Worm (Caenorhabditis elegans) whole organism, L4 larva: ENCODE data around the gene Y62H9A.9.

Source experiments
- F37D6.2 ChIP-seq: sonication (generic microtip); optimal IDR thresholded peaks from 2 replicates; lab custom pipeline; 2016; ENCODE audit warnings: mild to moderate bottlenecking, missing genetic modification characterization, missing compliant biosample characterization
- F49E8.2 ChIP-seq: sonication (generic microtip); optimal IDR thresholded peaks from 2 replicates; lab custom pipeline; 2016; ENCODE audit warnings: missing compliant biosample characterization, mild to moderate bottlenecking, missing genetic modification characterization, borderline replicate concordance
- Y5F2A.4 ChIP-seq: fragments of 200-800 bp; sonication (Bioruptor generic); optimal IDR thresholded peaks from 2 replicates; lab custom pipeline; 2018; ENCODE audit warnings: mild to moderate bottlenecking, missing genetic modification characterization, missing compliant biosample characterization
- aha-1 ChIP-seq: fragments of 150-350 bp; peaks from one replicate; lab custom pipeline; 2014; ENCODE audit warnings: missing biosample characterization, missing genetic modification characterization
- ama-1 ChIP-seq: fragments of 150-350 bp; optimal IDR thresholded peaks from 2 replicates; lab custom pipeline; 2014; ENCODE audit warnings: inconsistent platforms, mixed read lengths
- attf-4 ChIP-seq: sonication (generic microtip); optimal IDR thresholded peaks from 3 replicates; lab custom pipeline; 2017; ENCODE audit warnings: missing biosample characterization, missing genetic modification characterization
- ceh-20 ChIP-seq: fragments of 200-800 bp; sonication (Bioruptor generic); IDR thresholded peaks from 2 replicates; pipeline ENCODE4 v1.3.6; 2022; ENCODE audit warnings: missing genetic modification reagents, missing genetic modification characterization, missing compliant biosample characterization
- ceh-28 ChIP-seq: fragments of 150-350 bp; optimal IDR thresholded peaks from 2 replicates; lab custom pipeline; 2014; ENCODE audit warnings: missing biosample characterization, missing genetic modification reagents, missing genetic modification characterization
- ceh-62 ChIP-seq: sonication (generic microtip); optimal IDR thresholded peaks from 2 replicates; lab custom pipeline; 2017; ENCODE audit warnings: missing biosample characterization, missing genetic modification characterization
- ceh-82 ChIP-seq: sonication (generic microtip); optimal IDR thresholded peaks from 2 replicates; lab custom pipeline; 2017; ENCODE audit warnings: missing biosample characterization, missing genetic modification characterization
- ces-1 ChIP-seq: fragments of 150-350 bp; sonication (generic microtip); optimal IDR thresholded peaks from 4 replicates; lab custom pipeline; 2014; ENCODE audit warnings: missing biosample characterization, missing genetic modification reagents, missing genetic modification characterization
- daf-16 ChIP-seq, 3 experiments: sonication (generic microtip); optimal IDR thresholded peaks; 2 replicates each; lab custom pipeline; 2016 to 2017; ENCODE audit warnings: missing genetic modification characterization in 3 of 3, missing genetic modification reagents in 3 of 3, mild to moderate bottlenecking in 2 of 3, missing compliant biosample characterization in 2 of 3, missing biosample characterization in 1 of 3, moderate library complexity in 1 of 3
- dpl-1 ChIP-seq: fragments of 150-350 bp; optimal IDR thresholded peaks from 2 replicates; lab custom pipeline; 2014; ENCODE audit warnings: missing biosample characterization, missing genetic modification reagents, missing genetic modification characterization
- fkh-10 ChIP-seq: fragments of 150-350 bp; optimal IDR thresholded peaks from 2 replicates; lab custom pipeline; 2014; ENCODE audit warnings: missing biosample characterization, missing genetic modification reagents, missing genetic modification characterization
- fos-1 ChIP-seq: fragments of 150-350 bp; optimal IDR thresholded peaks from 2 replicates; lab custom pipeline; 2014; ENCODE audit warnings: missing biosample characterization, missing genetic modification characterization
- hif-1 ChIP-seq, 2 experiments: sonication (generic microtip); optimal IDR thresholded peaks; 2 replicates each; lab custom pipeline; 2016 to 2017; ENCODE audit warnings: missing compliant biosample characterization in 2 of 2, missing genetic modification characterization in 2 of 2, missing genetic modification reagents in 2 of 2, missing genotype in 2 of 2, mild to moderate bottlenecking in 1 of 2
- hlh-30 ChIP-seq: sonication (generic microtip); optimal IDR thresholded peaks from 2 replicates; lab custom pipeline; 2017; ENCODE audit warnings: antibody characterized with exemption, mild to moderate bottlenecking, missing genetic modification characterization, missing compliant biosample characterization; ENCODE audit not compliant: insufficient read depth
- jun-1 ChIP-seq: fragments of 150-350 bp; optimal IDR thresholded peaks from 2 replicates; lab custom pipeline; 2014; ENCODE audit warnings: missing biosample characterization, missing genetic modification reagents, missing genetic modification characterization
- lin-29 ChIP-seq: fragments of 200-800 bp; sonication (Bioruptor generic); IDR thresholded peaks from 2 replicates; pipeline ENCODE4 v1.3.6; 2022; ENCODE audit warnings: missing genetic modification reagents, missing genetic modification characterization, missing compliant biosample characterization
- madf-5 ChIP-seq, 2 experiments: fragments of 200-800 bp; sonication (Bioruptor generic); IDR thresholded peaks; 2 replicates each; pipeline ENCODE4 v1.3.6; 2022; ENCODE audit warnings: missing compliant biosample characterization in 2 of 2, missing genetic modification characterization in 2 of 2
- mes-2 ChIP-seq: sonication (generic microtip); optimal IDR thresholded peaks from 2 replicates; lab custom pipeline; 2016; ENCODE audit warnings: missing genotype, mild to moderate bottlenecking, missing genetic modification characterization, missing compliant biosample characterization; ENCODE audit not compliant: poor library complexity, severe bottlenecking
- nhr-25 ChIP-seq: sonication (generic microtip); optimal IDR thresholded peaks from 2 replicates; lab custom pipeline; 2017; ENCODE audit warnings: missing genetic modification characterization, mild to moderate bottlenecking, missing compliant biosample characterization, antibody characterized with exemption, moderate library complexity, borderline replicate concordance; ENCODE audit not compliant: insufficient read depth
- nhr-48 ChIP-seq: sonication (generic microtip); optimal IDR thresholded peaks from 2 replicates; lab custom pipeline; 2016; ENCODE audit warnings: mild to moderate bottlenecking, missing genetic modification characterization, missing compliant biosample characterization
- nhr-76 ChIP-seq: fragments of 150-350 bp; optimal IDR thresholded peaks from 2 replicates; lab custom pipeline; 2014; ENCODE audit warnings: missing biosample characterization, missing genetic modification characterization
- nhr-77 ChIP-seq: fragments of 150-350 bp; optimal IDR thresholded peaks from 2 replicates; lab custom pipeline; 2014; ENCODE audit warnings: missing biosample characterization, missing genetic modification characterization
- pha-4 ChIP-seq, 2 experiments: fragments of 150-350 bp in 1 of 2; fragments of 200-800 bp in 1 of 2; sonication (Bioruptor generic) in 1 of 2; IDR thresholded peaks in 1 of 2; optimal IDR thresholded peaks in 1 of 2; 2 replicates each; pipeline versions ENCODE4 v1.3.6 to Lab custom; 2014 to 2022; ENCODE audit warnings: missing genetic modification characterization in 2 of 2, missing genetic modification reagents in 2 of 2, missing biosample characterization in 1 of 2, missing compliant biosample characterization in 1 of 2
- rbr-2 ChIP-seq: sonication (generic microtip); optimal IDR thresholded peaks from 2 replicates; lab custom pipeline; 2016; ENCODE audit warnings: missing genotype, missing genetic modification characterization, missing compliant biosample characterization
- sdz-12 ChIP-seq: fragments of 200-800 bp; sonication (Bioruptor generic); optimal IDR thresholded peaks from 2 replicates; lab custom pipeline; 2018; ENCODE audit warnings: mild to moderate bottlenecking, missing genetic modification characterization, missing compliant biosample characterization
- snpc-1.2 ChIP-seq: fragments of 200-800 bp; sonication (Bioruptor generic); IDR thresholded peaks from 2 replicates; pipeline ENCODE4 v1.3.6; 2022; ENCODE audit warnings: missing genetic modification reagents, missing genetic modification characterization, missing compliant biosample characterization
- tag-97 ChIP-seq: fragments of 200-800 bp; sonication (Bioruptor generic); IDR thresholded peaks from 2 replicates; pipeline ENCODE4 v1.3.6; 2022; ENCODE audit warnings: missing genetic modification characterization, missing compliant biosample characterization
- unc-130 ChIP-seq: sonication (generic microtip); optimal IDR thresholded peaks from 2 replicates; lab custom pipeline; 2016; ENCODE audit warnings: missing genetic modification reagents, missing genetic modification characterization, missing compliant biosample characterization
- vab-7 ChIP-seq: fragments of 200-800 bp; sonication (Bioruptor generic); IDR thresholded peaks from 2 replicates; pipeline ENCODE4 v1.3.6; 2022; ENCODE audit warnings: missing genetic modification reagents, missing genetic modification characterization, missing compliant biosample characterization
- zip-2 ChIP-seq: fragments of 150-350 bp; optimal IDR thresholded peaks from 2 replicates; lab custom pipeline; 2014; ENCODE audit warnings: missing biosample characterization, missing genetic modification characterization
- ztf-11 ChIP-seq: fragments of 150-350 bp; optimal IDR thresholded peaks from 2 replicates; lab custom pipeline; 2014; ENCODE audit warnings: missing biosample characterization, missing genetic modification characterization

The Y62H9A.9 gene

DNA sequence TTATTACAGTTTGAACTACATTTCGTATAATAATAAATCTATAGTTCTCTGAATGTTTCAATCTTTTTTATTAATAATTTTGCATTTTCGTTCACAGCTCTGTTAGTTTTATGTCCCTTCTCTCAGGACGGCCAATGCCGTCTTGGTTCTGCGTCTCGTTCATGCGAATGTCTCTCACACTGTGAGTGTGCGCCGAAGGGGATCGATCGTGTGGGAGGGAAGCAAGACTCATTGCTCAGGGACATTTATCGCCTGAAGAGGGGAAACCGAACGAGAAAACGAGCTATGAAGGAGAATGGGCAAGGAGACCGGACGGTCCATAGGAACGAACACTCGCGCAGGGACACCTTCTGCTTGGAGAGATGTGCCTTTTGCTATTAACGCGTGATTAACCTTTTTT is 1.1 kb upstream of the Y62H9A.9 start (continued):
- no peak for TF ChIP-seq mes-2 (tag; lab: Kevin White, UChicago)

ce11 chrX:11896708-11897107 is 1.2 kb downstream of the Y62H9A.9 start:
- no peak for TF ChIP-seq hif-1 (tag; optimal IDR thresholded peaks at IDR 0.05; lab: Kevin White, UChicago)
- TF ChIP-seq nhr-48 (tag; lab: Kevin White, UChicago), result no peak
- peak; percentile 93 for TF ChIP-seq aha-1
- TF ChIP-seq, all 104 proteins: peak for 1

- TF ChIP-seq ceh-62 (tag; lab: Kevin White, UChicago) (no peak), ceh-28 (tag; lab: Kevin White, UChicago) (no peak), ces-1 (GFP tag; lab: Kevin White, UChicago) (no peak), unc-130 (GFP tag; lab: Kevin White, UChicago) (no peak), ztf-11 (tag; lab: Kevin White, UChicago) (no peak), nhr-76 (tag; lab: Kevin White, UChicago) (no peak), aha-1 (no peak), fkh-10 (GFP tag; lab: Kevin White, UChicago) (no peak), lin-29 (GFP tag; lab: Robert Waterston, UW) (no peak), tag-97 (no peak), rbr-2 (tag; lab: Kevin White, UChicago) (no peak), ceh-82 (tag; lab: Kevin White, UChicago) (no peak), attf-4 (tag; lab: Kevin White, UChicago) (no peak), zip-2 (tag; lab: Kevin White, UChicago) (no peak), pha-4 (GFP tag; IDR thresholded peaks at IDR 0.05; lab: Robert Waterston, UW) (no peak), pha-4 (tag; optimal IDR thresholded peaks at IDR 0.05; lab: Kevin White, UChicago) (no peak), sdz-12 (GFP tag; lab: Kevin White, UChicago) (no peak)
- TF ChIP-seq, all 104 proteins: peak for 0
Observed at ce11 chrX:11892328-11892727, 5.6 kb downstream of the Y62H9A.9 start, which contains the start of gene Y62H9A.8. Gene Y62H9A.8 (minus strand): TSS chrX:11892428.

- TF ChIP-seq fos-1 (tag; lab: Kevin White, UChicago) (no peak), vab-7 (no peak), Y5F2A.4 (no peak), dpl-1 (GFP tag; lab: Kevin White, UChicago) (no peak), attf-4 (tag; lab: Kevin White, UChicago) (no peak), hlh-30 (no peak), ceh-20 (no peak), jun-1 (tag; lab: Kevin White, UChicago) (no peak), snpc-1.2 (GFP tag; lab: Robert Waterston, UW) (no peak), unc-130 (GFP tag; lab: Kevin White, UChicago) (no peak), ceh-62 (tag; lab: Kevin White, UChicago) (no peak), mes-2 (tag; lab: Kevin White, UChicago) (no peak), daf-16 (GFP tag; optimal IDR thresholded peaks at IDR 0.05; lab: Kevin White, UChicago) (no peak), daf-16 (tag; optimal IDR thresholded peaks at IDR 0.05; lab: Kevin White, UChicago) (no peak), F49E8.2 (tag; lab: Kevin White, UChicago) (no peak), F37D6.2 (tag; lab: Kevin White, UChicago) (no peak), madf-5 (GFP tag; IDR thresholded peaks at IDR 0.05; lab: Robert Waterston, UW) (no peak), nhr-77 (tag; lab: Kevin White, UChicago) (no peak), nhr-25 (tag; lab: Kevin White, UChicago) (no peak), ama-1 (lab: Kevin White, UChicago) (no peak)
Observed at ce11 chrX:11885577-11885976, 12.4 kb downstream of the Y62H9A.9 start, which contains the start of gene Y62H9A.7. Gene Y62H9A.7 (minus strand): TSS chrX:11885677.
